Worm (Caenorhabditis elegans) whole organism, mixed stage, embryonic: ENCODE results near the gene scl-20.

ENCODE experiments used
- M03D4.4 ChIP-seq: sonication (generic microtip); optimal IDR thresholded peaks from 2 replicates; lab custom pipeline; 2017; ENCODE audit warnings: mild to moderate bottlenecking, missing genetic modification characterization, missing compliant biosample characterization
- bed-3 ChIP-seq: fragments of 200-800 bp; sonication (Bioruptor generic); optimal IDR thresholded peaks from 3 replicates; lab custom pipeline; 2018; ENCODE audit warnings: mild to moderate bottlenecking, missing genetic modification characterization, moderate library complexity, missing compliant biosample characterization
- blmp-1 ChIP-seq: fragments of 150-350 bp; optimal IDR thresholded peaks from 2 replicates; lab custom pipeline; 2014; ENCODE audit warnings: missing biosample characterization, missing genetic modification characterization
- ceh-39 ChIP-seq: fragments of 150-350 bp; optimal IDR thresholded peaks from 2 replicates; lab custom pipeline; 2014; ENCODE audit warnings: missing biosample characterization, missing genetic modification characterization
- ceh-43 ChIP-seq: fragments of 200-800 bp; sonication (Bioruptor generic); optimal IDR thresholded peaks from 2 replicates; lab custom pipeline; 2018; ENCODE audit warnings: mild to moderate bottlenecking, missing genetic modification characterization, moderate library complexity, missing compliant biosample characterization
- ceh-83 ChIP-seq: fragments of 200-800 bp; sonication (Bioruptor generic); optimal IDR thresholded peaks from 2 replicates; lab custom pipeline; 2018; ENCODE audit warnings: mild to moderate bottlenecking, missing genetic modification characterization, missing compliant biosample characterization
- cnd-1 ChIP-seq: fragments of 200-800 bp; sonication (Bioruptor generic); optimal IDR thresholded peaks from 2 replicates; lab custom pipeline; 2018; ENCODE audit warnings: mild to moderate bottlenecking, missing genetic modification characterization, missing compliant biosample characterization
- drap-1 ChIP-seq: fragments of 200-800 bp; sonication (Bioruptor generic); optimal IDR thresholded peaks from 3 replicates; lab custom pipeline; 2018; ENCODE audit warnings: mild to moderate bottlenecking, missing genetic modification characterization, missing compliant biosample characterization
- elt-1 ChIP-seq: sonication (generic microtip); optimal IDR thresholded peaks from 2 replicates; lab custom pipeline; 2017; ENCODE audit warnings: missing genetic modification characterization, mild to moderate bottlenecking, missing compliant biosample characterization, antibody characterized with exemption, moderate library complexity, borderline replicate concordance; ENCODE audit not compliant: insufficient read depth
- elt-3 ChIP-seq: fragments of 150-350 bp; optimal IDR thresholded peaks from 2 replicates; lab custom pipeline; 2014; ENCODE audit warnings: missing biosample characterization, missing genetic modification characterization
- flh-1 ChIP-seq: fragments of 200-800 bp; sonication (Bioruptor generic); optimal IDR thresholded peaks from 2 replicates; lab custom pipeline; 2018; ENCODE audit warnings: mild to moderate bottlenecking, missing genetic modification characterization, moderate library complexity, missing compliant biosample characterization
- ham-2 ChIP-seq: fragments of 200-800 bp; sonication (Bioruptor generic); optimal IDR thresholded peaks from 2 replicates; lab custom pipeline; 2018; ENCODE audit warnings: mild to moderate bottlenecking, missing genetic modification characterization, missing compliant biosample characterization
- hlh-1 ChIP-seq: fragments of 150-350 bp; optimal IDR thresholded peaks from 2 replicates; lab custom pipeline; 2014; ENCODE audit warnings: missing biosample characterization, missing genetic modification reagents, missing genetic modification characterization
- lin-13 ChIP-seq: fragments of 150-350 bp; optimal IDR thresholded peaks from 2 replicates; lab custom pipeline; 2014; ENCODE audit warnings: missing biosample characterization, missing genetic modification characterization
- lin-32 ChIP-seq: fragments of 200-800 bp; sonication (Bioruptor generic); optimal IDR thresholded peaks from 2 replicates; lab custom pipeline; 2018; ENCODE audit warnings: mild to moderate bottlenecking, missing genetic modification characterization, missing compliant biosample characterization
- lsy-2 ChIP-seq: fragments of 150-350 bp; optimal IDR thresholded peaks from 2 replicates; lab custom pipeline; 2014; ENCODE audit warnings: missing biosample characterization, missing genetic modification characterization
- mab-5 ChIP-seq: fragments of 150-350 bp; optimal IDR thresholded peaks from 2 replicates; lab custom pipeline; 2014; ENCODE audit warnings: missing biosample characterization, missing genetic modification characterization
- mep-1 ChIP-seq: fragments of 150-350 bp; optimal IDR thresholded peaks from 2 replicates; lab custom pipeline; 2017; ENCODE audit warnings: missing biosample characterization, missing genetic modification reagents, missing genetic modification characterization, inconsistent platforms
- mls-2 ChIP-seq: sonication (generic microtip); optimal IDR thresholded peaks from 2 replicates; lab custom pipeline; 2016; ENCODE audit warnings: mild to moderate bottlenecking, missing genetic modification characterization, moderate library complexity, missing compliant biosample characterization
- nhr-12 ChIP-seq: fragments of 150-350 bp; optimal IDR thresholded peaks from 2 replicates; lab custom pipeline; 2014; ENCODE audit warnings: missing biosample characterization, missing genetic modification characterization
- nhr-2 ChIP-seq: fragments of 150-350 bp; optimal IDR thresholded peaks from 2 replicates; lab custom pipeline; 2014; ENCODE audit warnings: missing biosample characterization, missing genetic modification characterization
- nhr-28 ChIP-seq: fragments of 150-350 bp; optimal IDR thresholded peaks from 2 replicates; lab custom pipeline; 2014; ENCODE audit warnings: missing biosample characterization, missing genetic modification characterization
- nhr-76 ChIP-seq: sonication (generic microtip); optimal IDR thresholded peaks from 2 replicates; lab custom pipeline; 2017; ENCODE audit warnings: missing biosample characterization, missing genetic modification characterization
- pha-4 ChIP-seq: fragments of 150-350 bp; optimal IDR thresholded peaks from 2 replicates; lab custom pipeline; 2018; ENCODE audit warnings: missing biosample characterization, missing genetic modification reagents, missing genetic modification characterization
- snpc-4 ChIP-seq: fragments of 150-350 bp; optimal IDR thresholded peaks from 2 replicates; lab custom pipeline; 2014; ENCODE audit warnings: missing biosample characterization, missing genetic modification characterization
- sptf-1 ChIP-seq: sonication (generic microtip); optimal IDR thresholded peaks from 2 replicates; lab custom pipeline; 2017; ENCODE audit warnings: mild to moderate bottlenecking, missing genetic modification characterization, moderate library complexity, missing compliant biosample characterization
- tbx-8 ChIP-seq: fragments of 200-800 bp; sonication (Bioruptor generic); optimal IDR thresholded peaks from 2 replicates; lab custom pipeline; 2018; ENCODE audit warnings: mild to moderate bottlenecking, missing genetic modification characterization, moderate library complexity, missing compliant biosample characterization
- unc-120 ChIP-seq: sonication (generic microtip); optimal IDR thresholded peaks from 2 replicates; lab custom pipeline; 2017; ENCODE audit warnings: missing genetic modification characterization, missing compliant biosample characterization; ENCODE audit not compliant: poor library complexity, severe bottlenecking
- unc-39 ChIP-seq: fragments of 150-350 bp; optimal IDR thresholded peaks from 2 replicates; lab custom pipeline; 2014; ENCODE audit warnings: missing biosample characterization, missing genetic modification characterization
- unc-62 ChIP-seq: fragments of 150-350 bp; optimal IDR thresholded peaks from 2 replicates; lab custom pipeline; 2014; ENCODE audit warnings: missing biosample characterization, missing genetic modification reagents, missing genetic modification characterization
- zip-8 ChIP-seq: fragments of 150-350 bp; optimal IDR thresholded peaks from 2 replicates; lab custom pipeline; 2014; ENCODE audit warnings: missing biosample characterization, missing genetic modification characterization
- ztf-11 ChIP-seq: fragments of 150-350 bp; optimal IDR thresholded peaks from 2 replicates; lab custom pipeline; 2014; ENCODE audit warnings: missing biosample characterization, missing genetic modification characterization

Gene scl-20

ce11 chrV:18723604-18724003, 10.7 kb downstream of the scl-20 start (continued):
- peak; percentile 52 for TF ChIP-seq unc-120 (tag; lab: Kevin White, UChicago)
- TF ChIP-seq ceh-39 (tag; lab: Kevin White, UChicago), result peak; percentile 99
- TF ChIP-seq ztf-11, result peak; percentile 22
- peak; percentile 97 for TF ChIP-seq pha-4 (tag; lab: Kevin White, UChicago)

ce11 chrV:18722510-18723299, 11.6 kb downstream of the scl-20 start:
- no peak for TF ChIP-seq pha-4 (tag; lab: Kevin White, UChicago)
- no peak for TF ChIP-seq flh-1 (GFP tag; lab: Kevin White, UChicago)
- TF ChIP-seq sptf-1 (tag; lab: Kevin White, UChicago), result no peak
- TF ChIP-seq tbx-8, result no peak
- TF ChIP-seq M03D4.4 (tag; lab: Kevin White, UChicago), result no peak
- no peak for TF ChIP-seq zip-8 (tag; lab: Kevin White, UChicago)
- no peak for TF ChIP-seq nhr-28 (tag; lab: Kevin White, UChicago)
- TF ChIP-seq nhr-76 (tag; lab: Kevin White, UChicago), result no peak
- no peak for TF ChIP-seq snpc-4 (tag; lab: Kevin White, UChicago)
- TF ChIP-seq ham-2 (GFP tag; lab: Kevin White, UChicago), result no peak
- no peak for TF ChIP-seq elt-1 (tag; lab: Kevin White, UChicago)
- TF ChIP-seq bed-3 (GFP tag; lab: Kevin White, UChicago), result no peak
- TF ChIP-seq unc-39 (tag; lab: Kevin White, UChicago), result no peak
- no peak for TF ChIP-seq lin-13 (tag; lab: Kevin White, UChicago)
- no peak for TF ChIP-seq ztf-11
- TF ChIP-seq mls-2 (tag; lab: Kevin White, UChicago), result no peak
- no peak for TF ChIP-seq ceh-83 (GFP tag; lab: Kevin White, UChicago)
- TF ChIP-seq drap-1 (GFP tag; lab: Kevin White, UChicago), result no peak
- TF ChIP-seq ceh-43, result no peak
- no peak for TF ChIP-seq blmp-1 (tag; lab: Kevin White, UChicago)
- TF ChIP-seq, all 35 proteins: peak for 0

ce11 chrV:18721873-18722272, 12.4 kb downstream of the scl-20 start:
- TF ChIP-seq mep-1 (no peak), ham-2 (GFP tag; lab: Kevin White, UChicago) (no peak), flh-1 (GFP tag; lab: Kevin White, UChicago) (no peak)

DNA sequence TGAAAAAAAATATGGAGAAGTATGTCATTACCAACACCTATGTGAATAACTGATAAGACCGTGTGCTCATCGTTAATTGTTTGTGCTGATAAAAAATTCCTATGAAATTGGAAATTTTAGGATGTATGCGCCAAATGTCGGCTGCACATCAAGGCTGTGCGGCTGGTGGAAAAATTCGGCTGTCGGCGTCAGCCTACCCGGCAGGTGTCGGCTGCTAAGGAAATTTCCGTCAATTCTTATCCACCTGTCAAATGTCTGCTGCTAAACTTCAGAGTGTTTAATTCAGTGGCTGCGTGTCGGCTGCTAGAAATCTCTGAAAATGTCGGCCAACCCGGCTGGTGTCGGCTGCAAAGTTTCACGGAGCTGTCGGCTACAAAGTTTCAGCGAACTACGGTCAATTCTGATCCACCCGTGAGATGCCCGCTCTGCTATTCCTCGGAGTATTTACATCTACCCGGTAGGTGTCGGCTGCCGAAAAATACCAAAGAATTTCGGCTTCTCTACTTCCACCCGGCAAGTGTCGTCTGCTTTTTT, 14.3 kb downstream of the scl-20 start, which contains the start of gene Y17D7C.2:
Y17D7C.2 (minus strand) TSS at position 32 of the 534 bp plus-strand sequence.
- no peak for TF ChIP-seq snpc-4 (tag; lab: Kevin White, UChicago)
- TF ChIP-seq ceh-39 (tag; lab: Kevin White, UChicago), result no peak
- peak; percentile 63 for TF ChIP-seq cnd-1 (tag; lab: Kevin White, UChicago)
- TF ChIP-seq nhr-28 (tag; lab: Kevin White, UChicago), result no peak
- peak; percentile 78 for TF ChIP-seq tbx-8
- no peak for TF ChIP-seq lin-32 (GFP tag; lab: Kevin White, UChicago)
- no peak for TF ChIP-seq pha-4 (tag; lab: Kevin White, UChicago)
- TF ChIP-seq ceh-83 (GFP tag; lab: Kevin White, UChicago), result no peak
- no peak for TF ChIP-seq unc-62 (GFP tag; lab: Kevin White, UChicago)
- TF ChIP-seq hlh-1 (tag; lab: Kevin White, UChicago), result peak; percentile 4
- TF ChIP-seq elt-1 (tag; lab: Kevin White, UChicago), result no peak
- no peak for TF ChIP-seq lsy-2 (tag; lab: Kevin White, UChicago)
- no peak for TF ChIP-seq ham-2 (GFP tag; lab: Kevin White, UChicago)
- no peak for TF ChIP-seq drap-1 (GFP tag; lab: Kevin White, UChicago)
- no peak for TF ChIP-seq ztf-11
- no peak for TF ChIP-seq nhr-12
- no peak for TF ChIP-seq blmp-1 (tag; lab: Kevin White, UChicago)
- no peak for TF ChIP-seq flh-1 (GFP tag; lab: Kevin White, UChicago)
- peak; percentile 48 for TF ChIP-seq unc-39 (tag; lab: Kevin White, UChicago)
- no peak for TF ChIP-seq mab-5 (tag; lab: Kevin White, UChicago)
- peak; percentile 40 for TF ChIP-seq mls-2 (tag; lab: Kevin White, UChicago)
- TF ChIP-seq bed-3 (GFP tag; lab: Kevin White, UChicago), result no peak
- no peak for TF ChIP-seq lin-13 (tag; lab: Kevin White, UChicago)
- no peak for TF ChIP-seq nhr-2
- TF ChIP-seq ceh-43, result no peak
- peak; percentile 28 for TF ChIP-seq M03D4.4 (tag; lab: Kevin White, UChicago)
- no peak for TF ChIP-seq elt-3
- TF ChIP-seq mep-1, result no peak
